Worm (Caenorhabditis elegans) whole organism, midembryonic: ENCODE data around the gene C07A9.12.

ENCODE experiments used
- T22C8.4 ChIP-seq: fragments of 200-800 bp; sonication (Bioruptor generic); IDR thresholded peaks from 2 replicates; pipeline ENCODE4 v1.3.6; 2022; ENCODE audit warnings: missing genetic modification characterization, missing compliant biosample characterization
- cog-1 ChIP-seq: sonication (generic microtip); optimal IDR thresholded peaks from 2 replicates; lab custom pipeline; 2016; ENCODE audit warnings: missing genetic modification characterization, missing compliant biosample characterization
- flt-1 ChIP-seq: fragments of 200-800 bp; sonication (Bioruptor generic); IDR thresholded peaks from 2 replicates; pipeline ENCODE4 v1.3.6; 2022; ENCODE audit warnings: missing genetic modification characterization, missing compliant biosample characterization
- klf-2 ChIP-seq: fragments of 200-800 bp; sonication (Bioruptor generic); conservative IDR thresholded peaks from 2 replicates; pipeline ENCODE4 v1.3.6; 2022; ENCODE audit warnings: missing genetic modification reagents, missing genetic modification characterization, missing compliant biosample characterization
- med-1 ChIP-seq: sonication (generic microtip); optimal IDR thresholded peaks from 2 replicates; lab custom pipeline; 2017; ENCODE audit warnings: missing genetic modification characterization, mild to moderate bottlenecking, missing compliant biosample characterization, antibody characterized with exemption, missing genetic modification reagents; ENCODE audit not compliant: insufficient read depth
- ref-1 ChIP-seq: fragments of 200-800 bp; sonication (Bioruptor generic); conservative IDR thresholded peaks from 2 replicates; pipeline ENCODE4 v1.3.6; 2022; ENCODE audit warnings: missing genetic modification reagents, missing genetic modification characterization, missing compliant biosample characterization
- tab-1 ChIP-seq: fragments of 200-800 bp; sonication (Bioruptor generic); IDR thresholded peaks from 2 replicates; pipeline ENCODE4 v1.3.6; 2022; ENCODE audit warnings: missing genetic modification characterization, missing compliant biosample characterization
- ztf-23 ChIP-seq: fragments of 200-800 bp; sonication (Bioruptor generic); IDR thresholded peaks from 2 replicates; pipeline ENCODE4 v1.3.6; 2022; ENCODE audit warnings: missing genetic modification reagents, missing genetic modification characterization, missing compliant biosample characterization
- ztf-29 ChIP-seq: fragments of 200-800 bp; sonication (Bioruptor generic); IDR thresholded peaks from 2 replicates; pipeline ENCODE4 v1.3.6; 2022; ENCODE audit warnings: missing genetic modification reagents, missing genetic modification characterization, missing compliant biosample characterization

C07A9.12 gene

DNA sequence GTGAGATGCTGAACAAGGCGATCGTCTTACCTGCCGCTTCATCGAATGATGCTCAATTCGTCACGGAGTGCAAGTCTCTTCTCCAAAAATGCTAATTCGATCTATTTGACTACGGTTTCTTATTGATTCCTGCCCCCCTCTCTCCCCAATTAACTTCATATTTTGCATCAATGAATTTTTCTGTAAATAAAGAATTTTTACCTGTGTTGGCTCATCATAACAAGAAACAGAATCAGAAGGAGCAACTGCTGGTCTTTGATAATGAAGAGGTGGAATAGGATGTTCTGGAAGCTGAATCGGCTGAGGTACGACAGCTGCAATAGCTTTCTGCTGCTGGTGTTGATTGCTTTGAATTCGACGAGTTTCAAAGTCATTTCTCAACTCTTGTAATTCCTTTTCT, 32.8 kb upstream of the C07A9.12 start:
- TF ChIP-seq ztf-29 (GFP tag; lab: Robert Waterston, UW), result no peak
- TF ChIP-seq tab-1 (GFP tag; lab: Robert Waterston, UW), result no peak
- no peak for TF ChIP-seq klf-2 (GFP tag; lab: Robert Waterston, UW)
- no peak for TF ChIP-seq med-1
- no peak for TF ChIP-seq cog-1 (tag; lab: Kevin White, UChicago)
- TF ChIP-seq T22C8.4, result no peak
- no peak for TF ChIP-seq flt-1 (GFP tag; lab: Robert Waterston, UW)

DNA sequence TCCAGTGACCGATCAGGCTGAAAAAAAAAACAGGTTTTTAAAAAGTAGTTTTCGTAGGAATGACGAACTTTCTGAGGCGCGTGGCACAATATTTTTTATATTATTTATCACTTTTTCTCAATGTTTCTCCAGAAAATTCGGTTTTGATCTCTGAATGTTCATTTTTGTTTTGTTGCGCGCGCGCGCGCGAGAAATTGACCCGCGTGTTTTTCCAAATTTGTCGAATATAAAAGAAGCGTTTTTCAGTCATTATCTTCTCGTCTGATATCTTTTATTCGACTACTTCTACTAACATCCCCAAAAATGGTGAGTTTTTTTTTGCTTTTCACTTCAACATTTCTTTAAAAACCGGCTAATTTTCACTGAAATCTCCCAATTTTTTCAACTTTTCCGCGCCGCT, 31.5 kb upstream of the C07A9.12 start, which contains the start of gene rmd-1:
rmd-1 (plus strand) TSS at position 247 of the 400 bp plus-strand sequence.
- TF ChIP-seq flt-1 (GFP tag; lab: Robert Waterston, UW) (no peak), med-1 (no peak), ref-1 (GFP tag; lab: Robert Waterston, UW) (no peak), klf-2 (GFP tag; lab: Robert Waterston, UW) (no peak), ztf-23 (GFP tag; lab: Robert Waterston, UW) (no peak), ztf-29 (GFP tag; lab: Robert Waterston, UW) (no peak), tab-1 (GFP tag; lab: Robert Waterston, UW) (no peak), cog-1 (tag; lab: Kevin White, UChicago) (no peak), T22C8.4 (no peak)

DNA sequence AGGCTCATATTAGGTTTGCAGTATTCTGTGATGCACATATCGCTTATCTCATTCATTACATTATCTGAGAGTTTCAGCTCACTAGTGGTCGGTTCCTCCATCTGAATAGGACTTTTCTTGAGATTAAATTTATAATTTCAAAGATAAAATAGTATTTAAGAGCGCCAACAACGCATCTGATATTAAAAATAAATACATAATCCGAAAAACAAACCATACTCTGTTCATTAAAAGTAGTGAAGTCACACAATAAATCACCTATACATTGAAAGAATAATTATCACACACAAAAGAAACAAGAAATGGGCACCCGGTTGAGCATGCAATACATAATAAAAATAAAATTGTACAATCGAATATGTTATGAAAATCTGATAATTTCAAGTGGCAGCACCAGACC, 30.1 kb upstream of the C07A9.12 start, which contains the start of gene vps-53:
vps-53 (minus strand) TSS at position 101 of the 400 bp plus-strand sequence.
- TF ChIP-seq cog-1 (tag; lab: Kevin White, UChicago) (no peak), ztf-23 (GFP tag; lab: Robert Waterston, UW) (no peak)

DNA sequence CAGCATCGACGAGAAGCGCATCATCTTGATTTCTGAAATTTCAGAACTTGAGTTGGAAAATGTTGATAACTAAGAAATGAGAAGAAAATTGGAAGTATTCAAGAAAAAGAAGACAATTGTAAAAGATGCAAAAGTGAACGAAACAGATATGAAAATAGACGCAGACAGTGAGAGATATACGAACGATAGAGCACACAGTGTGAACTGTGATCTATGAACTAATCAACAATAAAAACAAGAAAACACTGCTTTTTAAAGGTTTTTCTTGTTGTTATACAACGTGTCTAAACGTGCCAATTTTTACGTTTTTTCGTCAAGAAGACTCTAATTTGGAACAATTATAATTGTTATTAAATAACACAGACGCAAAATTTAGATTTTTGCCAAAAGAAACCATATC, 25.5 kb upstream of the C07A9.12 start, which contains the start of gene ech-6:
ech-6 (minus strand) TSS at position 32 of the 400 bp plus-strand sequence.
- TF ChIP-seq tab-1 (GFP tag; lab: Robert Waterston, UW), result no peak
- TF ChIP-seq med-1, result no peak
- no peak for TF ChIP-seq klf-2 (GFP tag; lab: Robert Waterston, UW)
- no peak for TF ChIP-seq ref-1 (GFP tag; lab: Robert Waterston, UW)
- TF ChIP-seq ztf-23 (GFP tag; lab: Robert Waterston, UW), result no peak
- TF ChIP-seq cog-1 (tag; lab: Kevin White, UChicago), result no peak
- TF ChIP-seq T22C8.4, result no peak
- TF ChIP-seq ztf-29 (GFP tag; lab: Robert Waterston, UW), result no peak
- no peak for TF ChIP-seq flt-1 (GFP tag; lab: Robert Waterston, UW)

DNA sequence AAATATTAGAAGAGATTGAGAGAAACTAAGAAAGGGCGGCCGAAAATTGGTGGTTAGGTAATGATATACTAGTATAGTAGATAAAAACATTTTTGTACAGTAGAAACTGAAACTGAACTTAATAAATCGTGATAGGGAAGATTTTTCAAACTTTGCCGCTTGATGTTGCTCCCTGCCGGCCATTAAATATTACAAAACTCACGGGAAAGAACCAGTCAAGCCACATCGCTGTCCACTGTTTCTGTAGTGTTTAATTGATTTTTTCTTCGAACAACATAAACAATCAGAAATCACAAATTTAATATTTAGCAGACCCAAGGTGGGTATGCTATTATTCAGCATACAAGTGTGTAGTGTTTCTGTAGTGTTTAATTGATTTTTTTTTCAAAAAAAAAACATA, 23.7 kb upstream of the C07A9.12 start, which contains the start of gene T05G5.5:
T05G5.5 (minus strand) TSS at position 359 of the 400 bp plus-strand sequence.
- TF ChIP-seq ztf-29 (GFP tag; lab: Robert Waterston, UW) (no peak), T22C8.4 (no peak), klf-2 (GFP tag; lab: Robert Waterston, UW) (no peak), cog-1 (tag; lab: Kevin White, UChicago) (no peak)

DNA sequence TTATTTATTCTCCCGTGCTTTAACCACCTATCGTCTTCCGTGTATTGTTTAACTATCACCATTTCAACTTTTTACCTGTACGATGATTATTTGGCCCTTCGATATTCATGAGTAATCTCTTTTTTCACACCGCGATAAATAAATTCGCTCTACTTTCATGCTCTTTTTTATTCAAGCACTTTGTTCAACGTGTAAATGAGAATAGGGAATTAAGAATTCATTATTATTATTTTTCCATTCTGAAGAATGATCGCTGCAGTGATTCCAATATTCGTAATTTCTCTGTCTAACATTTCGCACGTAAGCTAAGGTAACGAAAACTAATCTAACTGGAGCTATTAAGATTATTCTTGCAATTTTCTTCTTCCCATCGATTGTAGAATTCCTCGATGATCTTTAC, 21.4 kb upstream of the C07A9.12 start, which contains the start of gene T05G5.4:
T05G5.4 (plus strand) TSS at position 241 of the 400 bp plus-strand sequence.
- TF ChIP-seq klf-2 (GFP tag; lab: Robert Waterston, UW) (no peak), T22C8.4 (no peak), med-1 (no peak), ztf-23 (GFP tag; lab: Robert Waterston, UW) (no peak)

DNA sequence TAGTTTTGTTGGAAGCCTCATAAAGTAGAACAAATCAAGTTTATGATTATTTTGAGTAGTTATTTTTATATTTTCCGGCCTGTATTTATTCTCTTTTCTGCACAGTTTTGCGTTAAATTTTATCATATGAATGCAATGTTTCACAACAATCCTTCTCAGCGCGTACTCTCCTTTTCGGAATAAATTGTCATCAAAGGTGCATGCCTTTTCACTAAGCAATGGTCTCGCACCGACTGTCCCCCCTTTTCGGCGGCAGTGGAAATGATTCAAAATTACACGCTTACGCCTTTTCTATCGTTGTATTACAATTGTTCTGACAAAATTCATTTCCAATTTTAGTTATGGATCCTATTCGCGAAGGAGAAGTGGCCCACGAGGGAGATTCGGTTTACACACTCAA, 19.8 kb upstream of the C07A9.12 start, which contains the start of the genes iff-1 and cdk-1:
iff-1 (minus strand) TSS at position 61 of the 400 bp plus-strand sequence.
cdk-1 (plus strand) TSS at position 340 of the 400 bp plus-strand sequence.
- TF ChIP-seq ztf-23 (GFP tag; lab: Robert Waterston, UW), result no peak
- 0 out of 2 replicates have a peak, but pooled peaks have one; percentile 25 for TF ChIP-seq flt-1 (GFP tag; lab: Robert Waterston, UW)

DNA sequence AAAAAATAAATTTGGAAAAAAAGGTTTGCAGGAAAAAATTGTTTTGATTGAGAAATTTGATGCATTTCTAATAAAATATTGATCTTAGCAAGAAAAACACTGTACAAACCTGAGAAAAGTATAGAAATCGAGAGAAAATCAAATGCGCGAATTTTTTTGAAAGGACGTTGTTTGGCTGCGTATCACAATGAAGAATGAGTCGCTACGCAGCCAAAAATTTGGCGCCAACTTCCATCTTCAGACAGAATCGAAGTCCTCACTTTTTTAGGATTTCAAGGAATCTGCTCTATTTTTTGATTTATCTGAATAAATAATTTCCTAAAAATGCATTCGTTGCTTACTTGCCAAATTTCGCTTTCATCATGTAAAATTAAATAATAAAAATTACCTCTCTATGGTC, 19.3 kb upstream of the C07A9.12 start:
- TF ChIP-seq T22C8.4 (no peak), klf-2 (GFP tag; lab: Robert Waterston, UW) (no peak), ztf-29 (GFP tag; lab: Robert Waterston, UW) (no peak), ztf-23 (GFP tag; lab: Robert Waterston, UW) (no peak), tab-1 (GFP tag; lab: Robert Waterston, UW) (no peak), med-1 (no peak), cog-1 (tag; lab: Kevin White, UChicago) (no peak), ref-1 (GFP tag; lab: Robert Waterston, UW) (no peak), flt-1 (GFP tag; lab: Robert Waterston, UW) (no peak)

DNA sequence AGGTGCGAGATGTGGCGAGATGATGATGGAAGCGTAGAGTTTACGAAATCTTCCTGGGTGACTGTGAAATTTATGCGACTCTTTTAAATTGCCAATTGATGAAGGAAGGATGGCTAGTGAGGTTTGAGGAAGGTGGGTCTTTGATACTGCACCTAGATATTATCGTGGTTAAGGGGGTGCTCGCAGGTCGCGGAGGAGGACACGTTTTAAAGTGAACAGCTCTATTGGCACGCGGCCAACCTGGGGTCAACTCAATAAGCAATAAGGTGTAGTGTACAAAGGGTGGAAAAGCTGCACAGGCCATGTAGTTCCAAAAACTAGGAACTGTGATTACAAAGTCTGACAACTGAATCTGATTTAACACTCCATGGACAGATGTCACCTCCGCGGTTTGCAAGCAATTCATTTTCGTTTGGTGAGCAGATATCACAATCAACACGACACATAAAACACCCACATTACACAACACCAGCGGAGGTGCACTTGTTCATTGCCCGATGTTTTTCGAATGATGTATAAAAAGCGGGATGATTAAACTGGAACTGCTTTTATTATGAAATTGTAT, 18.1 kb upstream of the C07A9.12 start:
- TF ChIP-seq med-1, result no peak
- TF ChIP-seq ztf-29 (GFP tag; lab: Robert Waterston, UW), result no peak
- no peak for TF ChIP-seq klf-2 (GFP tag; lab: Robert Waterston, UW)
- TF ChIP-seq flt-1 (GFP tag; lab: Robert Waterston, UW), result no peak
- TF ChIP-seq cog-1 (tag; lab: Kevin White, UChicago), result no peak
- no peak for TF ChIP-seq ref-1 (GFP tag; lab: Robert Waterston, UW)
- TF ChIP-seq T22C8.4, result no peak
- TF ChIP-seq ztf-23 (GFP tag; lab: Robert Waterston, UW), result no peak
- no peak for TF ChIP-seq tab-1 (GFP tag; lab: Robert Waterston, UW)

DNA sequence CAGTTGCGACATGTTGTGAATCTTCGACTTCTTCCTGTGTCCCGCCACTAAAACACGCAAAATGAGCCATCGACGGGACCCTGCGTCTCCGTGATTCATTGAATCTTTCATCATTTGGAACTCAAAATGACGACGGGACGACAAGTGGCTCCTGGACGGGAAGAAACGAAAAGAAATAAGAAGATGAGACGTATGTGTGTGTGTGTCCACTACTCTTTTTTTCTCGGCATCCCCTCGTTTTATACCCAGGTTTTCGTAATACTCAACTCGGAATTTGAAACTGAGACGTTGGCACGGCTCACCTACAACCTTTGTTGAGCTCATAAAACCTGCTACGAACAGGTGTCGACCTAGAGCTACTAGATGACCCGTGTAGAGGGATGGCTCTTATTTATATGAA, 17.2 kb upstream of the C07A9.12 start:
- TF ChIP-seq ztf-29 (GFP tag; lab: Robert Waterston, UW), result no peak
- TF ChIP-seq med-1, result no peak
- no peak for TF ChIP-seq cog-1 (tag; lab: Kevin White, UChicago)
- no peak for TF ChIP-seq ztf-23 (GFP tag; lab: Robert Waterston, UW)
- TF ChIP-seq klf-2 (GFP tag; lab: Robert Waterston, UW), result no peak
- no peak for TF ChIP-seq flt-1 (GFP tag; lab: Robert Waterston, UW)
- TF ChIP-seq T22C8.4, result no peak
- TF ChIP-seq ref-1 (GFP tag; lab: Robert Waterston, UW), result no peak; the same call in 1 of the 2 replicates
- no peak for TF ChIP-seq tab-1 (GFP tag; lab: Robert Waterston, UW)
